Worm (Caenorhabditis elegans): Measurements from ENCODE around the gene C18G1.1.

C18G1.1 gene

ce11 chrV:4826710-4827380, 49.1 kb downstream of the C18G1.1 start, which contains the start of the genes hsp-6 and C37H5.5 (continued):
- TF ChIP-seq repo-1 (tag; optimal IDR thresholded peaks at IDR 0.05) (no peak), ztf-3 (GFP tag; optimal IDR thresholded peaks at IDR 0.05) (no peak), lag-1 (GFP tag; IDR thresholded peaks at IDR 0.05) (no peak), pha-4 (tag; optimal IDR thresholded peaks at IDR 0.05) (no peak), attf-3 (GFP tag; conservative IDR thresholded peaks at IDR 0.05) (no peak), unc-62 (GFP tag; optimal IDR thresholded peaks at IDR 0.05) (no peak), snpc-3.4 (tag; optimal IDR thresholded peaks at IDR 0.05) (peak; percentile 59), F55B11.4 (tag; optimal IDR thresholded peaks at IDR 0.05; ENCODE audit: borderline replicate concordance, insufficient read depth) (no peak), Y56A3A.18 (GFP tag; IDR thresholded peaks at IDR 0.05) (no peak), lin-40 (tag; optimal IDR thresholded peaks at IDR 0.05) (peak; percentile 69), ekl-4 (GFP tag; IDR thresholded peaks at IDR 0.05) (0 out of 2 replicates have a peak, but pooled peaks have one; percentile 42), attf-5 (GFP tag; optimal IDR thresholded peaks at IDR 0.05) (peak; percentile 75), Y67H2A.10 (GFP tag; conservative IDR thresholded peaks at IDR 0.05) (no peak), egl-18 (GFP tag; IDR thresholded peaks at IDR 0.05) (no peak), ztf-22 (GFP tag; optimal IDR thresholded peaks at IDR 0.05) (no peak), lsl-1 (GFP tag; optimal IDR thresholded peaks at IDR 0.05) (peak; percentile 91), bed-1 (GFP tag; IDR thresholded peaks at IDR 0.05) (no peak), F57A8.1 (GFP tag; optimal IDR thresholded peaks at IDR 0.05) (no peak), hsf-1 (GFP tag; IDR thresholded peaks at IDR 0.05) (peak; percentile 91), B0261.1 (tag; optimal IDR thresholded peaks at IDR 0.05) (no peak), madf-10 (tag; optimal IDR thresholded peaks at IDR 0.05) (peak; percentile 56), K11D2.4 (GFP tag; IDR thresholded peaks at IDR 0.05) (peak; percentile 70), D2030.7 (GFP tag; IDR thresholded peaks at IDR 0.05) (peak; percentile 72), dox-1 (GFP tag; IDR thresholded peaks at IDR 0.05) (peak; percentile 84), sea-2 (GFP tag; IDR thresholded peaks at IDR 0.05) (no peak), let-526 (GFP tag; IDR thresholded peaks at IDR 0.05) (0 out of 2 replicates have a peak, but pooled peaks have one; percentile 52), nfyb-1 (GFP tag; IDR thresholded peaks at IDR 0.05) (peak; percentile 81), fkh-3 (tag; optimal IDR thresholded peaks at IDR 0.05) (no peak), egl-44 (GFP tag; IDR thresholded peaks at IDR 0.05) (no peak), ztf-26 (tag; optimal IDR thresholded peaks at IDR 0.05) (peak; percentile 38), dpff-1 (tag; optimal IDR thresholded peaks at IDR 0.05) (no peak), chd-7 (tag; optimal IDR thresholded peaks at IDR 0.05) (no peak), Y53F4B.3 (GFP tag; IDR thresholded peaks at IDR 0.05) (no peak), mxl-1 (tag; optimal IDR thresholded peaks at IDR 0.05) (no peak), C06A6.2 (GFP tag; conservative IDR thresholded peaks at IDR 0.05) (peak; percentile 68; the same call in 1 of the 2 replicates), F33H1.4 (GFP tag; IDR thresholded peaks at IDR 0.05) (peak; percentile 96), ceh-79 (tag; optimal IDR thresholded peaks at IDR 0.05) (no peak), ceh-100 (GFP tag; IDR thresholded peaks at IDR 0.05) (peak; percentile 79), mes-4 (tag; optimal IDR thresholded peaks at IDR 0.05) (no peak), nhr-120 (GFP tag; IDR thresholded peaks at IDR 0.05) (no peak), let-607 (tag; optimal IDR thresholded peaks at IDR 0.05) (peak in 1 of 2 experiments; percentile 32), egrh-3 (GFP tag; IDR thresholded peaks at IDR 0.05) (peak; percentile 26; the same call in 1 of the 2 replicates), zim-3 (tag; optimal IDR thresholded peaks at IDR 0.05) (no peak), Y53G8AR.9 (GFP tag; conservative IDR thresholded peaks at IDR 0.05) (peak; percentile 82), unc-130 (GFP tag; optimal IDR thresholded peaks at IDR 0.05) (no peak), F23B12.7 (tag; optimal IDR thresholded peaks at IDR 0.05; ENCODE audit: insufficient read depth) (peak; percentile 90), lin-26 (GFP tag; IDR thresholded peaks at IDR 0.05) (peak; percentile 64; the same call in 1 of the 2 replicates), mel-28 (tag; optimal IDR thresholded peaks at IDR 0.05; ENCODE audit: borderline replicate concordance) (no peak)
